Worm (Caenorhabditis elegans) whole organism, L1 larva: ENCODE measurements around the gene F31E8.4.

Source experiments
- C16A3.4 ChIP-seq: fragments of 150-350 bp; optimal IDR thresholded peaks from 2 replicates; lab custom pipeline; 2014; ENCODE audit warnings: missing biosample characterization, missing genetic modification characterization
- C34B4.2 ChIP-seq: sonication (generic microtip); optimal IDR thresholded peaks from 2 replicates; lab custom pipeline; 2017; ENCODE audit warnings: mild to moderate bottlenecking, missing genetic modification characterization, missing compliant biosample characterization
- blmp-1 ChIP-seq: fragments of 150-350 bp; optimal IDR thresholded peaks from 2 replicates; lab custom pipeline; 2014; ENCODE audit warnings: missing biosample characterization, missing genetic modification characterization
- ceh-82 ChIP-seq, 3 experiments: fragments of 150-350 bp in 1 of 3; sonication (generic microtip) in 2 of 3; optimal IDR thresholded peaks; 2 replicates each; lab custom pipeline; 2014 to 2017; ENCODE audit warnings: missing biosample characterization in 3 of 3, missing genetic modification characterization in 3 of 3
- dpl-1 ChIP-seq, 3 experiments: fragments of 150-350 bp in 2 of 3; sonication (generic microtip) in 1 of 3; optimal IDR thresholded peaks; 2 replicates each; lab custom pipeline; 2014 to 2017; ENCODE audit warnings: missing biosample characterization in 3 of 3, missing genetic modification characterization in 3 of 3, missing genetic modification reagents in 3 of 3
- efl-1 ChIP-seq, 4 experiments: fragments of 150-350 bp; optimal IDR thresholded peaks in 3 of 4; peaks in 1 of 4; 1 replicate in 1 of 4; 2 replicates in 3 of 4; lab custom pipeline; 2014; ENCODE audit warnings: missing biosample characterization in 2 of 4, missing genetic modification characterization in 2 of 4, missing genetic modification reagents in 2 of 4
- egl-13 ChIP-seq: sonication (generic microtip); optimal IDR thresholded peaks from 2 replicates; lab custom pipeline; 2016; ENCODE audit warnings: missing genotype, missing genetic modification reagents, missing genetic modification characterization, missing compliant biosample characterization
- elt-2 ChIP-seq: sonication (generic microtip); optimal IDR thresholded peaks from 2 replicates; lab custom pipeline; 2016; ENCODE audit warnings: missing genetic modification characterization, mild to moderate bottlenecking, inconsistent platforms, missing compliant biosample characterization, missing genetic modification reagents
- elt-3 ChIP-seq, 6 experiments: fragments of 150-350 bp in 1 of 6; sonication (generic microtip); optimal IDR thresholded peaks; 2 replicates each; lab custom pipeline; 2017 to 2018; ENCODE audit warnings: missing biosample characterization in 6 of 6, missing genetic modification characterization in 6 of 6, inconsistent platforms in 1 of 6
- fkh-10 ChIP-seq: sonication (generic microtip); optimal IDR thresholded peaks from 2 replicates; lab custom pipeline; 2017; ENCODE audit warnings: missing biosample characterization, missing genetic modification reagents, missing genetic modification characterization
- fkh-8 ChIP-seq: sonication (generic microtip); optimal IDR thresholded peaks from 2 replicates; lab custom pipeline; 2016; ENCODE audit warnings: mild to moderate bottlenecking, missing genetic modification characterization, missing compliant biosample characterization
- fos-1 ChIP-seq: fragments of 150-350 bp; optimal IDR thresholded peaks from 2 replicates; lab custom pipeline; 2014; ENCODE audit warnings: missing biosample characterization, missing genetic modification characterization
- grh-1 ChIP-seq: fragments of 200-800 bp; sonication (Bioruptor generic); IDR thresholded peaks from 2 replicates; pipeline ENCODE4 v1.3.6; 2022; ENCODE audit warnings: missing genetic modification reagents, missing genetic modification characterization, missing compliant biosample characterization
- irx-1 ChIP-seq: sonication (generic microtip); optimal IDR thresholded peaks from 2 replicates; lab custom pipeline; 2016; ENCODE audit warnings: missing genetic modification characterization, missing compliant biosample characterization
- isw-1 ChIP-seq: fragments of 200-800 bp; sonication (Bioruptor generic); IDR thresholded peaks from 2 replicates; pipeline ENCODE4 v1.3.6; 2022; ENCODE audit warnings: missing genetic modification characterization, missing compliant biosample characterization
- jun-1 ChIP-seq: fragments of 150-350 bp; optimal IDR thresholded peaks from 2 replicates; lab custom pipeline; 2014; ENCODE audit warnings: missing biosample characterization, missing genetic modification reagents, missing genetic modification characterization
- lin-14 ChIP-seq: fragments of 200-800 bp; sonication (Bioruptor generic); optimal IDR thresholded peaks from 2 replicates; lab custom pipeline; 2018; ENCODE audit warnings: mild to moderate bottlenecking, missing genetic modification characterization, moderate library complexity, missing compliant biosample characterization
- lin-15B ChIP-seq: fragments of 150-350 bp; sonication (generic microtip); optimal IDR thresholded peaks from 3 replicates; lab custom pipeline; 2014; ENCODE audit warnings: missing biosample characterization, missing genetic modification characterization
- lin-35 ChIP-seq, 2 experiments: fragments of 150-350 bp; optimal IDR thresholded peaks; 2 replicates each; lab custom pipeline; 2014; ENCODE audit warnings: missing biosample characterization in 2 of 2, missing genetic modification characterization in 2 of 2, missing genetic modification reagents in 2 of 2
- lin-39 ChIP-seq: fragments of 150-350 bp; optimal IDR thresholded peaks from 2 replicates; lab custom pipeline; 2014; ENCODE audit warnings: missing biosample characterization, missing genetic modification reagents, missing genetic modification characterization
- lir-3 ChIP-seq: sonication (generic microtip); optimal IDR thresholded peaks from 2 replicates; lab custom pipeline; 2016; ENCODE audit warnings: mild to moderate bottlenecking, missing genetic modification characterization, moderate library complexity, missing compliant biosample characterization; ENCODE audit not compliant: poor library complexity
- lsy-2 ChIP-seq, 2 experiments: fragments of 150-350 bp; optimal IDR thresholded peaks; 2 replicates each; lab custom pipeline; 2014; ENCODE audit warnings: missing biosample characterization in 2 of 2, missing genetic modification characterization in 2 of 2
- mab-9 ChIP-seq: fragments of 200-800 bp; sonication (Bioruptor generic); IDR thresholded peaks from 2 replicates; pipeline ENCODE4 v1.3.6; 2022; ENCODE audit warnings: missing genetic modification reagents, missing genetic modification characterization, missing compliant biosample characterization
- mdl-1 ChIP-seq, 2 experiments: fragments of 150-350 bp; optimal IDR thresholded peaks; 2 replicates each; lab custom pipeline; 2014 to 2017; ENCODE audit warnings: missing biosample characterization in 2 of 2, missing genetic modification characterization in 2 of 2, inconsistent platforms in 1 of 2
- mep-1 ChIP-seq: fragments of 150-350 bp; optimal IDR thresholded peaks from 2 replicates; lab custom pipeline; 2014; ENCODE audit warnings: missing biosample characterization, missing genetic modification characterization
- nhr-20 ChIP-seq: sonication (generic microtip); optimal IDR thresholded peaks from 2 replicates; lab custom pipeline; 2016; ENCODE audit warnings: mild to moderate bottlenecking, missing genetic modification characterization, missing compliant biosample characterization
- nhr-47 ChIP-seq: sonication (generic microtip); optimal IDR thresholded peaks from 2 replicates; lab custom pipeline; 2016; ENCODE audit warnings: mild to moderate bottlenecking, missing genetic modification characterization, moderate library complexity, missing compliant biosample characterization
- nhr-71 ChIP-seq: sonication (generic microtip); optimal IDR thresholded peaks from 2 replicates; lab custom pipeline; 2016; ENCODE audit warnings: mild to moderate bottlenecking, missing genetic modification characterization, moderate library complexity, missing compliant biosample characterization
- nhr-76 ChIP-seq: sonication (generic microtip); optimal IDR thresholded peaks from 2 replicates; lab custom pipeline; 2017; ENCODE audit warnings: missing biosample characterization, missing genetic modification characterization
- nhr-85 ChIP-seq: sonication (generic microtip); peaks from one replicate; lab custom pipeline; 2016; ENCODE audit warnings: missing genetic modification characterization, inconsistent platforms, missing compliant biosample characterization
- pag-3 ChIP-seq: sonication (generic microtip); optimal IDR thresholded peaks from 2 replicates; lab custom pipeline; 2017; ENCODE audit warnings: missing genetic modification characterization, mild to moderate bottlenecking, missing compliant biosample characterization, antibody characterized with exemption, borderline replicate concordance; ENCODE audit not compliant: insufficient read depth
- pax-3 ChIP-seq: fragments of 200-800 bp; sonication (Bioruptor generic); optimal IDR thresholded peaks from 2 replicates; lab custom pipeline; 2018; ENCODE audit warnings: mild to moderate bottlenecking, missing genetic modification characterization, moderate library complexity, missing compliant biosample characterization
- rnt-1 ChIP-seq: sonication (generic microtip); optimal IDR thresholded peaks from 2 replicates; lab custom pipeline; 2016; ENCODE audit warnings: mild to moderate bottlenecking, missing genetic modification characterization, moderate library complexity, missing compliant biosample characterization
- skn-1 ChIP-seq: fragments of 150-350 bp; optimal IDR thresholded peaks from 2 replicates; lab custom pipeline; 2014; ENCODE audit warnings: missing biosample characterization, missing genetic modification characterization
- snpc-4 ChIP-seq: fragments of 150-350 bp; optimal IDR thresholded peaks from 2 replicates; lab custom pipeline; 2014; ENCODE audit warnings: missing biosample characterization, missing genetic modification characterization
- snu-23 ChIP-seq: sonication (generic microtip); optimal IDR thresholded peaks from 2 replicates; lab custom pipeline; 2016; ENCODE audit warnings: missing genetic modification characterization, missing compliant biosample characterization
- sptf-1 ChIP-seq: fragments of 150-350 bp; optimal IDR thresholded peaks from 2 replicates; lab custom pipeline; 2014; ENCODE audit warnings: missing biosample characterization, missing genetic modification characterization
- swsn-7 ChIP-seq: sonication (generic microtip); optimal IDR thresholded peaks from 2 replicates; lab custom pipeline; 2016; ENCODE audit warnings: missing genetic modification characterization, missing compliant biosample characterization
- tbx-2 ChIP-seq: sonication (generic microtip); optimal IDR thresholded peaks from 2 replicates; lab custom pipeline; 2016; ENCODE audit warnings: missing genetic modification characterization, missing compliant biosample characterization
- unc-130 ChIP-seq: fragments of 150-350 bp; optimal IDR thresholded peaks from 2 replicates; lab custom pipeline; 2017; ENCODE audit warnings: missing biosample characterization, missing genetic modification characterization, inconsistent platforms
- unc-30 ChIP-seq: sonication (generic microtip); optimal IDR thresholded peaks from 2 replicates; lab custom pipeline; 2017; ENCODE audit warnings: missing biosample characterization, missing genetic modification characterization
- unc-86 ChIP-seq: sonication (generic microtip); optimal IDR thresholded peaks from 2 replicates; lab custom pipeline; 2016; ENCODE audit warnings: missing genetic modification characterization, missing compliant biosample characterization
- unc-98 ChIP-seq: fragments of 200-800 bp; sonication (Bioruptor generic); IDR thresholded peaks from 2 replicates; pipeline ENCODE4 v1.3.6; 2022; ENCODE audit warnings: missing genetic modification characterization, missing compliant biosample characterization
- xbp-1 ChIP-seq: sonication (generic microtip); optimal IDR thresholded peaks from 2 replicates; lab custom pipeline; 2016; ENCODE audit warnings: missing genetic modification characterization, missing compliant biosample characterization
- zag-1 ChIP-seq: fragments of 150-350 bp; optimal IDR thresholded peaks from 2 replicates; lab custom pipeline; 2014; ENCODE audit warnings: missing biosample characterization, missing genetic modification characterization
- zip-4 ChIP-seq: fragments of 200-800 bp; sonication (Bioruptor generic); optimal IDR thresholded peaks from 2 replicates; lab custom pipeline; 2018; ENCODE audit warnings: mild to moderate bottlenecking, missing genetic modification characterization, moderate library complexity, missing compliant biosample characterization
- ztf-4 ChIP-seq: fragments of 150-350 bp; optimal IDR thresholded peaks from 2 replicates; lab custom pipeline; 2014; ENCODE audit warnings: missing biosample characterization, missing genetic modification characterization

Gene F31E8.4

DNA sequence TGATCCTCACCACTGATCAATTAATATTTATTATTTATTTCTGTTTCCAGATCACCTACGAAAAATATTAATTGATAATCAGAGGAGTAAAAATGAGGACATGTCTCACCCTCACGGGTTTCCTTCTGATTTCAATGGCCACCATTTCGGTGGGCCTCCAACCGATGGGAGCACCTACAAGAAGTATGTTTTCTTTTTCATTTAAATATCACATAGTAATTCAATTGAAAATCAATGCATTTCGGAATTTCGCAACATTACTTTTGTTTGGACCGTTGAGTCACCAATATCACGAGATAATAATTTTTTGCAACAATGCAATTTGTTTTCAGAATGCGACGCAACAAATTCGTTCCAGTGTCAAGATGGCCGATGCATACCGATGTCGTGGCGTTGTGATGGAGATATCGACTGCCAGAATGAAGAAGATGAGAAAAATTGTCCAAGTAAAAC, 16.6 kb downstream of the F31E8.4 start, which contains the start of gene gldi-2:
Gene gldi-2, plus strand, starts transcription at position 51 of the 453 bp plus-strand sequence.
- TF ChIP-seq unc-98 (GFP tag; lab: Robert Waterston, UW), result no peak
- TF ChIP-seq nhr-76 (tag; lab: Kevin White, UChicago), result no peak
- no peak for TF ChIP-seq lin-39

DNA sequence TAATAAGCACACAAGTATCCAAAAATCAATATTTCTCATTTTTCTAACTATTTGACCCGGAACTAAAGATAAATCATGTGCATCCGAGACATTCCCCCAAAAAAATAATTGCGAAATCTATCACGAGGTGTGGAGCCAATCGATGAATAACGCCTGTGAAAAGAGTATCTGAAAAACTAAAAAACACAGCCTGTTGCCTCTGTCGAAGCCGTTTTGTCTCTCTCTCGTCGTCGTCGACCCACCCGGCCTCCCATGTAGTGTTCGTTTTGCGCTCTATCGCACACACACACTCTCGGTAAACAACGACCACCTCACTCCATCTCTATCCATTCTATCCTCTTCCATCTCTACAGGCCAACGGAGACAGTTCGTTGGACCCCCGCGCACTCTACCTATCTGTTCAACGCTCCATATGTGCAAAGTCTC, 17.2 kb downstream of the F31E8.4 start:
- TF ChIP-seq efl-1 (optimal IDR thresholded peaks at IDR 0.05; lab: Kevin White, UChicago), result peak; percentile 31 to 43
- peak; percentile 42 to 90 for TF ChIP-seq efl-1 (GFP tag; optimal IDR thresholded peaks at IDR 0.05 in 1 of 2; lab: Kevin White, UChicago)
- TF ChIP-seq nhr-47 (tag; lab: Kevin White, UChicago), result peak; percentile 65
- TF ChIP-seq mep-1 (tag; lab: Kevin White, UChicago), result peak; percentile 50
- TF ChIP-seq irx-1 (tag; lab: Kevin White, UChicago), result peak; percentile 16
- TF ChIP-seq snu-23 (GFP tag; lab: Kevin White, UChicago), result peak; percentile 58
- peak; percentile 40 for TF ChIP-seq snpc-4 (tag; lab: Kevin White, UChicago)
- peak; percentile 49 to 75 for TF ChIP-seq lsy-2 (tag; optimal IDR thresholded peaks at IDR 0.05; lab: Kevin White, UChicago)
- peak; percentile 7 for TF ChIP-seq lir-3 (tag; lab: Kevin White, UChicago)
- no peak for TF ChIP-seq mab-9 (GFP tag; lab: Robert Waterston, UW)
- peak; percentile 20 for TF ChIP-seq nhr-85 (tag; lab: Kevin White, UChicago)
- peak; percentile 87 for TF ChIP-seq lin-14 (GFP tag; lab: Kevin White, UChicago)
- peak; percentile 93 for TF ChIP-seq zip-4 (GFP tag; lab: Kevin White, UChicago)
- peak; percentile 1 to 44 (median 30) for TF ChIP-seq dpl-1 (GFP tag; optimal IDR thresholded peaks at IDR 0.05; lab: Kevin White, UChicago)
- TF ChIP-seq nhr-20 (tag; lab: Kevin White, UChicago), result peak; percentile 43
- no peak for TF ChIP-seq elt-2 (tag; lab: Kevin White, UChicago)
- peak; percentile 7 for TF ChIP-seq xbp-1 (tag; lab: Kevin White, UChicago)
- peak; percentile 84 for TF ChIP-seq fkh-8 (tag; lab: Kevin White, UChicago)
- TF ChIP-seq elt-3 (tag; optimal IDR thresholded peaks at IDR 0.05; lab: Kevin White, UChicago), result peak in 1 of 6 experiments; percentile 8
- TF ChIP-seq sptf-1 (tag; lab: Kevin White, UChicago), result no peak
- TF ChIP-seq lin-39, result peak; percentile 15
- no peak for TF ChIP-seq C34B4.2 (tag; lab: Kevin White, UChicago)
- no peak for TF ChIP-seq fos-1 (tag; lab: Kevin White, UChicago)
- peak; percentile 52 for TF ChIP-seq isw-1 (GFP tag; lab: Robert Waterston, UW)
- peak; percentile 1 for TF ChIP-seq fkh-10
- TF ChIP-seq C16A3.4 (tag; lab: Kevin White, UChicago), result peak; percentile 36
- peak; percentile 37 for TF ChIP-seq swsn-7
- TF ChIP-seq tbx-2 (tag; lab: Kevin White, UChicago), result peak; percentile 15
- no peak for TF ChIP-seq unc-30
- peak; percentile 56 for TF ChIP-seq egl-13 (tag; lab: Kevin White, UChicago)
- TF ChIP-seq mdl-1 (tag; optimal IDR thresholded peaks at IDR 0.05; lab: Kevin White, UChicago), result peak in 1 of 2 experiments; percentile 17
- peak; percentile 48 for TF ChIP-seq lin-15B (tag; lab: Kevin White, UChicago)
- TF ChIP-seq pag-3, result no peak
- TF ChIP-seq unc-86 (tag; lab: Kevin White, UChicago), result peak; percentile 32
- TF ChIP-seq pax-3 (tag; lab: Kevin White, UChicago), result peak; percentile 70
- peak; percentile 51 for TF ChIP-seq jun-1 (tag; lab: Kevin White, UChicago)
- no peak for TF ChIP-seq grh-1 (GFP tag; lab: Robert Waterston, UW)
- peak in 1 of 3 experiments; percentile 61 for TF ChIP-seq ceh-82 (tag; optimal IDR thresholded peaks at IDR 0.05; lab: Kevin White, UChicago)
- peak; percentile 75 for TF ChIP-seq nhr-71 (tag; lab: Kevin White, UChicago)
- TF ChIP-seq rnt-1 (tag; lab: Kevin White, UChicago), result peak; percentile 55
- TF ChIP-seq zag-1 (tag; lab: Kevin White, UChicago), result no peak
- peak; percentile 36 for TF ChIP-seq ztf-4
- TF ChIP-seq skn-1 (tag; lab: Kevin White, UChicago), result peak; percentile 65
- peak; percentile 81 for TF ChIP-seq unc-130
- TF ChIP-seq lin-35 (GFP tag; optimal IDR thresholded peaks at IDR 0.05; lab: Kevin White, UChicago), result peak; percentile 32 to 60
- no peak for TF ChIP-seq blmp-1 (tag; lab: Kevin White, UChicago)
